Fruit fly (Drosophila melanogaster) whole organism, pupa: Measurements from ENCODE around the gene Jhbp4.

Experiments
- CG10348 ChIP-seq: fragments of 200-800 bp; sonication (Bioruptor generic); IDR thresholded peaks from 2 replicates; pipeline ENCODE4 v1.3.6; 2022; ENCODE audit warnings: missing biosample characterization, missing genetic modification characterization
- CG13204 ChIP-seq: fragments of 200-800 bp; sonication (Bioruptor generic); optimal IDR thresholded peaks from 2 replicates; lab custom pipeline; 2018; ENCODE audit warnings: missing biosample characterization, mild to moderate bottlenecking, missing genetic modification characterization, moderate library complexity
- CG8301 ChIP-seq: fragments of 200-800 bp; sonication (Bioruptor generic); optimal IDR thresholded peaks from 2 replicates; lab custom pipeline; 2018; ENCODE audit warnings: missing biosample characterization, mild to moderate bottlenecking, missing genetic modification characterization
- CG9948 ChIP-seq: fragments of 200-800 bp; sonication (Bioruptor generic); optimal IDR thresholded peaks from 2 replicates; lab custom pipeline; 2018; ENCODE audit warnings: missing biosample characterization, mild to moderate bottlenecking, missing genetic modification characterization, moderate library complexity

dm6 chr3R:16034186-16034585 lies 9.1 kb upstream of the Jhbp4 start:
- TF ChIP-seq CG13204 (no peak), CG8301 (no peak), CG9948 (tag; lab: Kevin White, UChicago) (no peak), CG10348 (GFP tag; lab: Robert Waterston, UW) (no peak)
